Fruit fly (Drosophila melanogaster) whole organism, prepupa: Measurements from ENCODE around the gene Diedel.

Experiments
- CG11762 ChIP-seq: fragments of 200-800 bp; sonication (Bioruptor generic); optimal IDR thresholded peaks from 3 replicates; lab custom pipeline; 2016; ENCODE audit warnings: missing biosample characterization, missing genetic modification characterization; ENCODE audit not compliant: insufficient read depth
- Hr38 ChIP-seq: sonication (Bioruptor generic); optimal IDR thresholded peaks from 2 replicates; lab custom pipeline; 2016; ENCODE audit warnings: missing biosample characterization, missing genetic modification characterization
- Hr39 ChIP-seq: fragments of 200-800 bp; sonication (Bioruptor generic); optimal IDR thresholded peaks from 2 replicates; lab custom pipeline; 2016; ENCODE audit warnings: missing biosample characterization, missing genetic modification characterization
- Lpt ChIP-seq: fragments of 200-800 bp; sonication (Bioruptor generic); optimal IDR thresholded peaks from 3 replicates; lab custom pipeline; 2016; ENCODE audit warnings: missing biosample characterization, missing genetic modification characterization
- Sox14 ChIP-seq: fragments of 200-800 bp; sonication (Bioruptor generic); optimal IDR thresholded peaks from 3 replicates; lab custom pipeline; 2016; ENCODE audit warnings: missing biosample characterization, missing genetic modification characterization
- fd59A ChIP-seq: fragments of 200-800 bp; sonication (Bioruptor generic); optimal IDR thresholded peaks from 2 replicates; lab custom pipeline; 2017; ENCODE audit warnings: missing biosample characterization, mild to moderate bottlenecking, missing genetic modification characterization, missing genetic modification reagents
- net ChIP-seq: fragments of 200-800 bp; sonication (Bioruptor generic); optimal IDR thresholded peaks from 3 replicates; lab custom pipeline; 2016; ENCODE audit warnings: missing biosample characterization, missing genetic modification characterization
- vri ChIP-seq: fragments of 200-800 bp; sonication (Bioruptor generic); optimal IDR thresholded peaks from 3 replicates; lab custom pipeline; 2016; ENCODE audit warnings: missing biosample characterization, mild to moderate bottlenecking, missing genetic modification characterization

DNA sequence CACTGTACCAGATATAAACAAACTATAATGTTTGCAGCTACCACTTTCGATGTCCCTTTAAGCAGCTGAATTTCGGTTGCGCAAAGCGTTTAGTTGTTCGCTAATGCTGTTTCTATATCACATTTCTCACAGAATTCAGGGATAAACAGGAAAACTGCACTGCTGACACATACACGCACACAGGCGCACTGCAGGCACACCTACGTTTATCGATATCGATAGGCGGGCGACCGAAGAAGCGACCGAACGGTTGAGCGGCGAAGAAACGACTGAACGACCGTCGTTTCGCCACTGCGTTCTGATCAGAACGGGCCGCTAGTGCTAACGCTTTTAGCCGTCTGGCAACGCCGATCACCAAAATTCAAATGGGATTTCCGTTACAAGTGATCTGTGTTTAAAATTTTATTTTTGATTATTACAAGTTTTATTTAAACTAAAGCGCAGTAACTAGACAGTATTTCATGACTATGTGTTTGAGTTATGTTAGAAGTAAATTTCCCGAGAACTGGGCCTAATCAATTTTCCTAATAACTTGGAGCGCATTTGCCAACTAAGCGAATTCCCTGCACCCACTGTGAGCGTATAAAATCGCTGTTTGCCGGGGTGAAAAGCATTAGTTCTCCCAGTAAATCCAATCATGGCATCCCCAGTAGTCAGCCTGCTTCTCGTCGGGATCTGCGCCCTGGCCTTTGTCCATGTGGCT, at the start of gene Diedel, which contains the start of gene CG2310:
- no peak for TF ChIP-seq CG11762
- no peak for TF ChIP-seq Lpt
- no peak for TF ChIP-seq Sox14 (GFP tag; lab: Kevin White, UChicago)
- TF ChIP-seq Hr38 (GFP tag; lab: Kevin White, UChicago), result no peak
- no peak for TF ChIP-seq Hr39 (GFP tag; lab: Kevin White, UChicago)
- no peak for TF ChIP-seq fd59A (GFP tag; lab: Kevin White, UChicago)
- TF ChIP-seq net (GFP tag; lab: Kevin White, UChicago), result no peak
- no peak for TF ChIP-seq vri
